Fruit fly (Drosophila melanogaster) whole organism: ENCODE results near the gene CG13857.

Source experiments
- CG8478 ChIP-seq: fragments of >200 bp; optimal IDR thresholded peaks from 2 replicates; lab custom pipeline; 2018; ENCODE audit warnings: inconsistent platforms
- Dll ChIP-seq: fragments of >200 bp; optimal IDR thresholded peaks from 2 replicates; lab custom pipeline; 2017
- pan ChIP-seq: fragments of >200 bp; optimal IDR thresholded peaks from 2 replicates; lab custom pipeline; 2017
- psq ChIP-seq: fragments of >200 bp; optimal IDR thresholded peaks from 2 replicates; lab custom pipeline; 2017
- usp ChIP-seq: fragments of >200 bp; optimal IDR thresholded peaks from 2 replicates; lab custom pipeline; 2017; ENCODE audit warnings: missing biosample characterization, missing genetic modification characterization, mixed read lengths

DNA sequence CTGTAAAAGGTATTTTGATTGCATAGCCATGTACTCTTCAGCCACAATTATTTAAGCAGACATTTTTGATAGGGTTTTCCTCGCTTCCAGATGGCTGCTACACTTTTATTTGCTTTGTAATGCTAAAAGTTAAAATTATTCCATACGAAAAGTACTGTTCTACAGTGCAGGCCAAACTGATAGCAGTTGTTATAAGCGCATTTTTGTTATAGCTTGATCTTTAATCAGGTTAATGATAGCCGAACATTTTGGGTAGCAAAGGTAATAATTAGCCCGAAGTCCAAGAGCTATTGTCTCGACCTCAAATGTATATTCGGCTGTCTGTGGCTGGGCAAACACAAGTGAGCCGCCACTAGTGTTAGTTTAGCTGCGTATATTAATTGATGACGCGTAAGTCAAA is 36.0 kb downstream of the CG13857 start:
- TF ChIP-seq psq (no peak), pan (no peak), CG8478 (lab: Kevin White, UChicago) (no peak), Dll (lab: Kevin White, UChicago) (no peak), usp (GFP tag; lab: Kevin White, UChicago) (no peak)
